Worm (Caenorhabditis elegans): Measurements from ENCODE around the gene prmt-5.

The prmt-5 gene

ce11 chrIII:5273396-5273857, 43.1 kb downstream of the prmt-5 start, which contains the start of gene ztf-8 (continued):
- TF ChIP-seq snpc-1.1 (tag; optimal IDR thresholded peaks at IDR 0.05; ENCODE audit: insufficient read depth): peak; percentile 54
- no peak for TF ChIP-seq madf-10 (tag; optimal IDR thresholded peaks at IDR 0.05)
- TF ChIP-seq zfh-2 (GFP tag; conservative IDR thresholded peaks at IDR 0.05): no peak
- no peak for TF ChIP-seq snpc-1.3 (tag; optimal IDR thresholded peaks at IDR 0.05; ENCODE audit: insufficient read depth)
- TF ChIP-seq madf-6 (GFP tag; IDR thresholded peaks at IDR 0.05): peak; percentile 65
- no peak for TF ChIP-seq F22D6.2 (tag; optimal IDR thresholded peaks at IDR 0.05)
- peak; percentile 37 for TF ChIP-seq ama-1 (optimal IDR thresholded peaks at IDR 0.05)
- TF ChIP-seq ama-1 (GFP tag; optimal IDR thresholded peaks at IDR 0.05): peak in 1 of 2 experiments; percentile 5
- no peak for TF ChIP-seq egl-44 (GFP tag; IDR thresholded peaks at IDR 0.05)
- peak; percentile 38 for TF ChIP-seq rcor-1 (GFP tag; IDR thresholded peaks at IDR 0.05)
- TF ChIP-seq Y95B8A.8 (GFP tag; IDR thresholded peaks at IDR 0.05): no peak

DNA sequence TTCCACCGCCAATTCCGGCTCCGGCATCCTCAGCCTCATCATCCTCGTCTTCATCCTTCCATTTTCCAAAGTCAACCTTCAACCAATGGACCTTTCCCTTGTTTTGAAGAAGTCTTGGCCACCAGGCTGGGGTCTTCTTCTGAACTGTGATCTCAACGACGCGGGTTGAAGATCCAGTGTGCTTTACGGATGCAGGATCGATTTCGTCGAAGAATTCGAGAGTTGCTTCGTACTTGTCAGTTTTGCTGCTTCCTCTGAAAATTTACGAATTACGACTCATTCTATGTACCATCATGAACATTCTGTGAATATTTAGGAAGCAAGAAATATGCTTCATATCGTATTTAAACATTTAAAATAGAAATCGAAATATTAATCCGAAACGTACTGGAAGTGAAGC, 43.9 kb downstream of the prmt-5 start:
- 0 out of 2 replicates have a peak, but pooled peaks have one; percentile 50 for TF ChIP-seq cebp-2 (GFP tag; IDR thresholded peaks at IDR 0.05)
- TF ChIP-seq B0019.2 (GFP tag; conservative IDR thresholded peaks at IDR 0.05): no peak
- peak; percentile 17; the same call in 1 of the 2 replicates for TF ChIP-seq mcd-1 (GFP tag; IDR thresholded peaks at IDR 0.05)
- peak; percentile 25; the same call in 1 of the 2 replicates for TF ChIP-seq B0336.3 (GFP tag; IDR thresholded peaks at IDR 0.05)
- TF ChIP-seq hsf-1 (GFP tag; IDR thresholded peaks at IDR 0.05): peak; percentile 27; the same call in 1 of the 2 replicates
- 0 out of 2 replicates have a peak, but pooled peaks have one; percentile 58 for TF ChIP-seq madf-3 (GFP tag; IDR thresholded peaks at IDR 0.05)
- TF ChIP-seq lin-26 (GFP tag; IDR thresholded peaks at IDR 0.05): peak; percentile 37
- TF ChIP-seq sdz-38 (tag; optimal IDR thresholded peaks at IDR 0.05): no peak
- TF ChIP-seq nhr-80 (tag; optimal IDR thresholded peaks at IDR 0.05): no peak

ce11 chrIII:5274715-5275355, 44.5 kb downstream of the prmt-5 start, which contains the start of the genes daf-41 and toc-1:
TSS of gene daf-41 (minus strand) at chrIII:5274765.
TSS of gene toc-1 (plus strand) at chrIII:5275251.
- TF ChIP-seq egrh-3 (GFP tag; IDR thresholded peaks at IDR 0.05) (no peak), F33H1.4 (GFP tag; IDR thresholded peaks at IDR 0.05) (peak; percentile 80), let-607 (tag; optimal IDR thresholded peaks at IDR 0.05) (peak; percentile 77 to 86), hsf-1 (GFP tag; IDR thresholded peaks at IDR 0.05) (peak; percentile 83), dox-1 (GFP tag; IDR thresholded peaks at IDR 0.05) (peak; percentile 15; the same call in 1 of the 2 replicates), sptf-2 (GFP tag; optimal IDR thresholded peaks at IDR 0.05) (no peak), T26A5.8 (tag; optimal IDR thresholded peaks at IDR 0.05) (no peak), ztf-25 (GFP tag; IDR thresholded peaks at IDR 0.05) (no peak), lin-54 (GFP tag; optimal IDR thresholded peaks at IDR 0.05) (peak; percentile 39)

- TF ChIP-seq ekl-4 (GFP tag; IDR thresholded peaks at IDR 0.05): 0 out of 2 replicates have a peak, but pooled peaks have one; percentile 33
- TF ChIP-seq dpff-1 (tag; optimal IDR thresholded peaks at IDR 0.05): peak; percentile 4
- TF ChIP-seq hsf-1 (GFP tag; IDR thresholded peaks at IDR 0.05): 0 out of 2 replicates have a peak, but pooled peaks have one; percentile 55
- no peak for TF ChIP-seq F49E8.2 (tag; optimal IDR thresholded peaks at IDR 0.05; ENCODE audit: insufficient read depth)
- no peak for TF ChIP-seq hmg-20 (GFP tag; IDR thresholded peaks at IDR 0.05)
- TF ChIP-seq pha-4 (tag; optimal IDR thresholded peaks at IDR 0.05): no peak
- no peak for TF ChIP-seq ceh-91 (GFP tag; IDR thresholded peaks at IDR 0.05)
- no peak for TF ChIP-seq ztf-6 (GFP tag; IDR thresholded peaks at IDR 0.05)
- peak; percentile 6 for TF ChIP-seq F52B5.7 (tag; optimal IDR thresholded peaks at IDR 0.05)
- TF ChIP-seq madf-6 (GFP tag; IDR thresholded peaks at IDR 0.05): peak; percentile 24; the same call in 1 of the 2 replicates
- no peak for TF ChIP-seq tbp1 (GFP tag; optimal IDR thresholded peaks at IDR 0.05)
- TF ChIP-seq F39B2.1 (GFP tag; IDR thresholded peaks at IDR 0.05): no peak
- no peak for TF ChIP-seq hrde-1 (tag; optimal IDR thresholded peaks at IDR 0.05; ENCODE audit: borderline replicate concordance)
- no peak for TF ChIP-seq atf-7 (tag; optimal IDR thresholded peaks at IDR 0.05)
- TF ChIP-seq Y95B8A.8 (GFP tag; IDR thresholded peaks at IDR 0.05): no peak
- TF ChIP-seq xnd-1 (tag; optimal IDR thresholded peaks at IDR 0.05): no peak
- TF ChIP-seq Y53F4B.3 (GFP tag; IDR thresholded peaks at IDR 0.05): no peak
- no peak for TF ChIP-seq repo-1 (tag; optimal IDR thresholded peaks at IDR 0.05)
These were observed 47.4 kb downstream of the prmt-5 start, which contains the start of gene clk-1 for ce11 chrIII:5277740-5278139. TSS of gene clk-1 (plus strand) at chrIII:5277894.
